Worm (Caenorhabditis elegans): ENCODE results near the gene W04E12.9.

DNA sequence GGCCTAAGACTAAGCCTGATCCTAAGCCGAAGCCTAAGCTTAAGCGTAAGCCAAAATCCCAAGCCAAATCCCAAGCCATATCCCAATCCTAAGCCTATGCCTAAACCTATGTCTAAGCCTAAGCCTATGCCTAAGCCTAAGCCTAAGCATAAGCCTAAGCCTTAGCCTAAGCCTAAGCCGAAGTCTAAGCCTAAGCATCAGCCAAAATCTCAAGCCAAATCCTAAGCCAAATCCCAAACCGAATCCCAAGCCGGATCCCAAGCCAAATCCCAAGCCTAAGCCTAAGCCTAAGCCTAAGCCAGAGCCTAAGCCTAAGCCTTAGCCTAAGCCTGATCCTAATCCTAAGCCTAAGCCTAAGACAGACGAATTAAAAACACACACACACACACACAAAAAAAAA lies 9.2 kb upstream of the W04E12.9 start:
- TF ChIP-seq dpff-1 (tag; optimal IDR thresholded peaks at IDR 0.05) = no peak
- no peak for TF ChIP-seq pha-4 (tag; optimal IDR thresholded peaks at IDR 0.05)

All from whole organism, young adult.